Fruit fly (Drosophila melanogaster): ENCODE results near the gene alpha-Spec.

The alpha-Spec gene

DNA sequence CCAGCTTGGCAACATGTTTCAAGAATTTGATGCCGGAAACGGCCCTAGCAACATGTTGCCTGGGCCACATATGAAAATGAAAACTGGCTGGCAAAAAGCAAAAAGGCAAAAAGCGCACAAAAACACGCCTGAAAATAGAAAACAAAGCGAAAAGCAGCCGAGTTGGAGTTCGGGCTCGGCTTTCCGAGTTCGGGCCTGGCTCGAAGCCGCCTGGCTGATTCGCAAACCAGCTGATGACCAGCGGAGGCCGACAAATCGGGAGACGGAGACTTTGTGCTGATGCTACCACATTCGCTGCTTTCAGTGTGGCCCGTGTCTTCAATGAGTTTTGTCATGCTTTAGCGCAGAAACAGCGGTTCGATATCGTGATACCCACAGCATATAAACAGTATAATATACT, 15.2 kb upstream of the alpha-Spec start, which contains the start of gene GV1:
Gene GV1, plus strand, starts transcription at position 301 of the 400 bp plus-strand sequence.
- TF ChIP-seq Dll (optimal IDR thresholded peaks at IDR 0.05): no peak
- TF ChIP-seq EcR (GFP tag; optimal IDR thresholded peaks at IDR 0.05): no peak
- TF ChIP-seq psq (optimal IDR thresholded peaks at IDR 0.05): no peak
- no peak for TF ChIP-seq pan (optimal IDR thresholded peaks at IDR 0.05)
- TF ChIP-seq usp (GFP tag; optimal IDR thresholded peaks at IDR 0.05): no peak
- no peak for TF ChIP-seq CG8478 (optimal IDR thresholded peaks at IDR 0.05)

- TF ChIP-seq Dll (optimal IDR thresholded peaks at IDR 0.05): no peak
- TF ChIP-seq usp (GFP tag; optimal IDR thresholded peaks at IDR 0.05): no peak
- no peak for TF ChIP-seq CG8478 (optimal IDR thresholded peaks at IDR 0.05)
Observed at dm6 chr3L:1808631-1809030, 13.5 kb upstream of the alpha-Spec start.

- TF ChIP-seq psq (optimal IDR thresholded peaks at IDR 0.05): peak; percentile 57
- TF ChIP-seq pan (optimal IDR thresholded peaks at IDR 0.05): no peak
Observed at dm6 chr3L:1802802-1803201, 7.7 kb upstream of the alpha-Spec start, which contains the start of the genes JTBR and CG42676. JTBR (minus strand) TSS chr3L:1802856. CG42676 (plus strand) TSS chr3L:1803107.

DNA sequence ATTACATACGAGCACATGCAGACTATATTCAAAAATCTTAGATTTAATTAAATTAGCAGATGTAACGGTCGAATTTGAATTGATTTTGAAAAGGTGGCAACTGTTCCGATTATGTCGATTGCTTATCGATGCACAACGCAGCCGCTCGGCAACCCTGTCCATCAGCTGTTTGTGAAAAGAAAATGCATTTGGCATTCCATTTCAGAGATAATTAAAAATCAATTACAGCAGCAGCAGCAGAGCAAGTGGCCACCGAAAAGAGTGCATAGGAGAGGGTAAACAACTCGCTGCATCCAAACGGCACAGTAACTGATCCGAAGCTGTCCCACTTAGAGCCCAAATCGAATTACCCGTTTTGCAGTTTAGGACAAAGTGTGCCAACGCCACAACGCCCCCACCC, 3.5 kb upstream of the alpha-Spec start, which contains the start of gene Patj:
Gene Patj, plus strand, starts transcription at position 155 of the 400 bp plus-strand sequence.
- TF ChIP-seq pan (optimal IDR thresholded peaks at IDR 0.05) (no peak), Dll (optimal IDR thresholded peaks at IDR 0.05) (peak; percentile 54)

DNA sequence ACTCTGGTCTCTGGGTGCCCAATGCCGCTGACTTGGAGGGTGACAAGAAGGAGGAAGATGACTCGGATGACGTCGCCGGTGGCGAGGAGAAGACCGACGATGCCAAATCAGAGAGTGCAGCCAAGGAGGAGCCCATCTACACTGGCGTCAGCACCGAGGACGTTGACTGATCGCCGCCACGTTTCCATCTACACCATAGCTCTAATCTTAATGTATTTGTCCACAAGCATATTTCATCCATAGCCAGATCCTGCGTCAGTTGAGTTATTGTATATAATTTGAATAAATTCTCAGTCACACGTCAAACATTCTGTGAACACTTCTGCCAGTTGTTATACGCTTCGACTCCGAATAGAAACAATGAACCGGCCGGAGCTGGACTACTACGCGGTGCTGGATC, 1.9 kb upstream of the alpha-Spec start, which contains the start of gene CG12020:
Gene CG12020, plus strand, starts transcription at position 301 of the 400 bp plus-strand sequence.
- no peak for TF ChIP-seq EcR (GFP tag; optimal IDR thresholded peaks at IDR 0.05)
- no peak for TF ChIP-seq usp (GFP tag; optimal IDR thresholded peaks at IDR 0.05)
- no peak for TF ChIP-seq Dll (optimal IDR thresholded peaks at IDR 0.05)
- no peak for TF ChIP-seq psq (optimal IDR thresholded peaks at IDR 0.05)
- no peak for TF ChIP-seq CG8478 (optimal IDR thresholded peaks at IDR 0.05)
- no peak for TF ChIP-seq pan (optimal IDR thresholded peaks at IDR 0.05)

DNA sequence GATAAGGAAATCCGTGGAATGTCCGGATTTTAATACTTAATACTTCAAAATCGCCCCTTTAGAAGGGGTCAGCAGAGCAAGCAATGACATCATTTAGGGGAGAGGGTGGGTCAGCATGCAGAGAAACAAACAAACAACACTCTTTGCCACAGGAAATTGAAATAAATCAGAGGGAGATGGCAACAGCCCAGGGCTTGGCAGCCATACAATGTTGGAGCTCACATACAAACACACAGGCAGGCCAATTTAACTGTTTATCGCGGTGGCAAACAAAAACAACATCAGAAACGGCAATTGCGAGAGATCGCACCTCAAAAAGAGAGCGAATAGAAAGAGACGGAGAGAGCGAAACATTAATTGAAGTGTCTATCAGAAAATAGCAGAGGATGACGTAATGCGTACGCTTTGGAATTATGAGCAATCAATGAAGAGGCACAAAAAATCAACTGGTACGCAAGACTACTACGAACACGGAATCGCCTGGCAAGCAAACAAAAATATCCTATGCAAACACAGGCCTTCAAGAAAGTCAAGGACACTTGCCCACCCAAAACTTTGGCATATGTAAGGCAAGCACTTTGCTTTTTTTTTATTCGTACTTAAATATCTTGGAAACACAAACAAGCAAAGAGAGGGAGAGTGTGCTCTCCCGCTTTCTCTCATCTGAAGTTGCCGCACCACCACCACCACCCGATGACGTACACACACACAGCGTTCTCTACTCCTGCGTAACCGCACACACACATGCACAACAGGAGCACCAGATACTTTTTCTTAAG, 775 bp downstream of the alpha-Spec start:
- TF ChIP-seq psq (optimal IDR thresholded peaks at IDR 0.05) (no peak), Dll (optimal IDR thresholded peaks at IDR 0.05) (peak; percentile 85)

DNA sequence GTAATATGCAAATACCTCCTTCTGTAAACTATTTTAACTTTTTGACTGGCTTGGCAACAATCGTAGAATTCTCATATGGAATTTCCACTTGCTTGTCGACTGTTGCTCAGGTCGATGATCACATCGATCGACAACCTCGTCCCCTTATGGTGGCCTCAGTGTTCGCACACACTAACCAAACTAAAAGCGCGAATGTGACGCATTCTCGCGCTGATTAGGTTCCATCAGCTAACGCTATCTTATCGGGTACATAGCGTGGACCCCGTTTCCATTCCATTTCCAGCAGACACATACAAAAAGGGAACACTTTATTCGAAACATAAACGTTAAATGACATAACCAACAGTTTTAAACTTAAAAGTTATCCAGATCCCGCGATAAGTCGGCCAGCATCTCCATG, 5.8 kb downstream of the alpha-Spec start:
- no peak for TF ChIP-seq usp (GFP tag; optimal IDR thresholded peaks at IDR 0.05)
- TF ChIP-seq CG8478 (optimal IDR thresholded peaks at IDR 0.05): no peak
- TF ChIP-seq pan (optimal IDR thresholded peaks at IDR 0.05): no peak
- no peak for TF ChIP-seq Dll (optimal IDR thresholded peaks at IDR 0.05)
- no peak for TF ChIP-seq EcR (GFP tag; optimal IDR thresholded peaks at IDR 0.05)
- no peak for TF ChIP-seq psq (optimal IDR thresholded peaks at IDR 0.05)

DNA sequence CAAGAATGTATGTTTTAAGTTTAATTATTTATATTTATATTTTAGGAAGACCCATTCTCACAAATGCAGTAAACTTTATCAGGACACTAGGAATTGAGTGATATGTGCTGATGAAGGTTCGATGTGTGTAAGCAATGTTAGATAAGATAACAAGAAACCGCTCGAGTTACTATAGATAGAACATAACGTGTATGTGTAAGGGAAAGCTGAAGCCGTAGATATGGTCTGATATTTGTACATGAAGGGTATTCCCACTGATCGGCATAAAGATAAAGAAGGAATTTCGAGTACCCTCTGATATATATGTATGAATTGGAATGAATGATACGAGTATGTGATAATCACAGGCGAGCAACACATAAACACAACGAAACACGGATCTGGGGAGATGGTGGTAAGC, 11.0 kb downstream of the alpha-Spec start:
- TF ChIP-seq CG8478 (optimal IDR thresholded peaks at IDR 0.05): no peak
- TF ChIP-seq Dll (optimal IDR thresholded peaks at IDR 0.05): no peak
- no peak for TF ChIP-seq psq (optimal IDR thresholded peaks at IDR 0.05)
- TF ChIP-seq EcR (GFP tag; optimal IDR thresholded peaks at IDR 0.05): no peak
- TF ChIP-seq usp (GFP tag; optimal IDR thresholded peaks at IDR 0.05): no peak
- TF ChIP-seq pan (optimal IDR thresholded peaks at IDR 0.05): no peak

dm6 chr3L:1777249-1777648, 17.9 kb downstream of the alpha-Spec start, which contains the start of the genes CG2021 and mRpL46:
CG2021 (minus strand) TSS chr3L:1777411.
mRpL46 (plus strand) TSS chr3L:1777439.
- TF ChIP-seq pan (optimal IDR thresholded peaks at IDR 0.05) (no peak), usp (GFP tag; optimal IDR thresholded peaks at IDR 0.05) (no peak), CG8478 (optimal IDR thresholded peaks at IDR 0.05) (no peak), Dll (optimal IDR thresholded peaks at IDR 0.05) (no peak), EcR (GFP tag; optimal IDR thresholded peaks at IDR 0.05) (no peak), psq (optimal IDR thresholded peaks at IDR 0.05) (no peak)

DNA sequence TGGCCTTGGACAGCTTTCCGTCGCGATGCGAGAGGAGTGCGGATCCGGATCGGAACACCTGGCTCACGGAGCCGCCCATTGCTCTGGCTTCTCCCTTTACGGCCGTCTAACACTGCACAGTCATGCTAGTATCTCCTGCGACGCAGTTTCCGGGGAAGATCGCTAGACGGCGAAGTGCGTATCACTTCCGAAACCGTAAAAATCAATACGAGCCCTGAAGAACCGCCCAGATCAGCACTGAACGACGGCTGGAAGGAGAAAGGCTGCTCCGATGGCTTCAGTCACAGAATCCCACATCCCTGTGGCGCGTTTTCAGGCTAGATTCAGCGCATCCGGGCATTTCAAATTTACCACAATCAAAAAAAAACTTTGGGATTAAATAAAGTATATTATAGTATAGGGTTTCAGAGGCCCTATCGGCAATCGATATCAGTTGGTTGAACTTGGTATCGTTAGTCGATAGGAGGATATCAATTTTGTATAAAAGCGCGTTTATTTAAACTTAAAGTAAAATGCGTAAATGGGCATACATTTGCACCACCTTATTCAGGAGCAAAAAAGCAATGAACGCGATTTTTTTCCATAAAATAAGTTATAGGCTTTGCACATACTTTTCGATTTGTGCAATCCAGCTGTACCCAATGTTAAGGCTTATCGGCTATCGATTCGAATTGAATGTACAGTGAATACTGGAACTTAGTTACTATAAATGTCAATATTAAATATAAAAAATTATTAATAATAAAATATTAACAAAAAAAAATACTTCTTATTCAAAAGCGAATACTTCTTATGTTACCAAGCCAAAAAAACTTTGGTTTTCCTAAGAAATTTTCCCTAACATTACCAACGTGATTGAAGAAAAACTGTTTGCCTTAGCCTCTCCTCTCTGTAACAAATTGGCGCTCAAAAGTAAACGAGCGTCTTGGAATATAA, 20.1 kb downstream of the alpha-Spec start, which contains the start of the genes CG13933 and PolD2:
Gene CG13933, minus strand, starts transcription at position 435 of the 936 bp plus-strand sequence.
Gene PolD2, plus strand, starts transcription at position 921 of the 936 bp plus-strand sequence.
- TF ChIP-seq CG8478 (optimal IDR thresholded peaks at IDR 0.05) (no peak), pan (optimal IDR thresholded peaks at IDR 0.05) (no peak), usp (GFP tag; optimal IDR thresholded peaks at IDR 0.05) (no peak), Dll (optimal IDR thresholded peaks at IDR 0.05) (no peak), psq (optimal IDR thresholded peaks at IDR 0.05) (no peak)

- no peak for TF ChIP-seq usp (GFP tag; optimal IDR thresholded peaks at IDR 0.05)
- TF ChIP-seq CG8478 (optimal IDR thresholded peaks at IDR 0.05): no peak
- TF ChIP-seq pan (optimal IDR thresholded peaks at IDR 0.05): no peak
- no peak for TF ChIP-seq psq (optimal IDR thresholded peaks at IDR 0.05)
- TF ChIP-seq EcR (GFP tag; optimal IDR thresholded peaks at IDR 0.05): no peak
- no peak for TF ChIP-seq Dll (optimal IDR thresholded peaks at IDR 0.05)
Observed at dm6 chr3L:1772593-1772992, 22.5 kb downstream of the alpha-Spec start.

- no peak for TF ChIP-seq pan (optimal IDR thresholded peaks at IDR 0.05)
- TF ChIP-seq EcR (GFP tag; optimal IDR thresholded peaks at IDR 0.05): no peak
- TF ChIP-seq usp (GFP tag; optimal IDR thresholded peaks at IDR 0.05): no peak
- no peak for TF ChIP-seq Dll (optimal IDR thresholded peaks at IDR 0.05)
- TF ChIP-seq CG8478 (optimal IDR thresholded peaks at IDR 0.05): no peak
- TF ChIP-seq psq (optimal IDR thresholded peaks at IDR 0.05): no peak
Observed at dm6 chr3L:1771658-1772057, 23.5 kb downstream of the alpha-Spec start, which contains the start of gene Dhc62B. Dhc62B (minus strand) TSS chr3L:1771758.

Data from whole organism.